Worm (Caenorhabditis elegans) whole organism, L2 larva: Measurements from ENCODE around the gene eif-3.G.
"Not testable (repeated sequence)": the region's sequence is repeated elsewhere in the genome, so short reads cannot be mapped to it uniquely, and the experiment has no call there.

Source experiments
- alr-1 ChIP-seq: fragments of 150-350 bp; optimal IDR thresholded peaks from 2 replicates; lab custom pipeline; 2014; ENCODE audit warnings: missing biosample characterization, missing genetic modification characterization
- ama-1 ChIP-seq: fragments of 150-350 bp; optimal IDR thresholded peaks from 2 replicates; lab custom pipeline; 2018; ENCODE audit warnings: inconsistent platforms
- dmd-4 ChIP-seq: sonication (generic microtip); optimal IDR thresholded peaks from 2 replicates; lab custom pipeline; 2017; ENCODE audit warnings: missing biosample characterization, missing genetic modification characterization
- nhr-10 ChIP-seq: sonication (generic microtip); optimal IDR thresholded peaks from 2 replicates; lab custom pipeline; 2017; ENCODE audit warnings: missing biosample characterization, missing genetic modification characterization
- nhr-25 ChIP-seq: fragments of 150-350 bp; sonication (generic microtip); optimal IDR thresholded peaks from 3 replicates; lab custom pipeline; 2014; ENCODE audit warnings: missing biosample characterization, missing genetic modification characterization
- sma-3 ChIP-seq: sonication (generic microtip); optimal IDR thresholded peaks from 2 replicates; lab custom pipeline; 2016; ENCODE audit warnings: missing genetic modification reagents, missing genetic modification characterization, missing compliant biosample characterization
- snpc-4 ChIP-seq: fragments of 150-350 bp; optimal IDR thresholded peaks from 2 replicates; lab custom pipeline; 2014; ENCODE audit warnings: missing biosample characterization, missing genetic modification characterization
- zag-1 ChIP-seq: fragments of 150-350 bp; optimal IDR thresholded peaks from 2 replicates; lab custom pipeline; 2014; ENCODE audit warnings: missing biosample characterization, missing genetic modification characterization
- ztf-11 ChIP-seq: sonication (generic microtip); optimal IDR thresholded peaks from 2 replicates; lab custom pipeline; 2017; ENCODE audit warnings: missing biosample characterization, missing genetic modification characterization

- TF ChIP-seq alr-1 (tag; lab: Kevin White, UChicago); nhr-25; nhr-10; sma-3 (GFP tag; lab: Kevin White, UChicago); ztf-11 (tag; lab: Kevin White, UChicago); snpc-4 (tag; lab: Kevin White, UChicago); ama-1 (lab: Kevin White, UChicago); dmd-4; zag-1 (tag; lab: Kevin White, UChicago): not testable (repeated sequence)
Measured at ce11 chrII:8419798-8420197, 22.8 kb upstream of the eif-3.G start, which contains the start of gene F14E5.8.
